Worm (Caenorhabditis elegans) whole organism, late embryonic: ENCODE data around the gene srh-83.

Experiments
- C08G9.2 ChIP-seq: sonication (generic microtip); optimal IDR thresholded peaks from 2 replicates; lab custom pipeline; 2016; ENCODE audit warnings: mild to moderate bottlenecking, missing genetic modification characterization, moderate library complexity, missing compliant biosample characterization
- C38D4.7 ChIP-seq: fragments of 200-800 bp; sonication (Bioruptor generic); optimal IDR thresholded peaks from 2 replicates; lab custom pipeline; 2018; ENCODE audit warnings: mild to moderate bottlenecking, missing genetic modification characterization, moderate library complexity, missing compliant biosample characterization
- K09A11.1 ChIP-seq: sonication (generic microtip); optimal IDR thresholded peaks from 2 replicates; lab custom pipeline; 2017; ENCODE audit warnings: antibody characterized with exemption, mild to moderate bottlenecking, missing genetic modification characterization, missing compliant biosample characterization; ENCODE audit not compliant: insufficient read depth
- T23F11.4 ChIP-seq: fragments of 200-800 bp; sonication (Bioruptor generic); optimal IDR thresholded peaks from 2 replicates; lab custom pipeline; 2018; ENCODE audit warnings: mild to moderate bottlenecking, missing genetic modification characterization, missing compliant biosample characterization
- Y22D7AL.16 ChIP-seq: sonication (generic microtip); optimal IDR thresholded peaks from 2 replicates; lab custom pipeline; 2016; ENCODE audit warnings: missing genetic modification characterization, missing compliant biosample characterization
- ahr-1 ChIP-seq: sonication (generic microtip); optimal IDR thresholded peaks from 2 replicates; lab custom pipeline; 2016; ENCODE audit warnings: missing genetic modification characterization, missing compliant biosample characterization
- ceh-14 ChIP-seq: sonication (generic microtip); optimal IDR thresholded peaks from 2 replicates; lab custom pipeline; 2016; ENCODE audit warnings: missing genotype, missing genetic modification characterization, missing compliant biosample characterization
- ceh-22 ChIP-seq: sonication (generic microtip); optimal IDR thresholded peaks from 2 replicates; lab custom pipeline; 2017; ENCODE audit warnings: missing biosample characterization, missing genetic modification characterization
- ceh-24 ChIP-seq: sonication (generic microtip); optimal IDR thresholded peaks from 2 replicates; lab custom pipeline; 2016; ENCODE audit warnings: mild to moderate bottlenecking, missing genetic modification characterization, missing compliant biosample characterization
- ceh-31 ChIP-seq: sonication (generic microtip); optimal IDR thresholded peaks from 2 replicates; lab custom pipeline; 2016; ENCODE audit warnings: missing genetic modification characterization, missing compliant biosample characterization
- ceh-34 ChIP-seq: sonication (generic microtip); optimal IDR thresholded peaks from 2 replicates; lab custom pipeline; 2016; ENCODE audit warnings: mild to moderate bottlenecking, missing genetic modification characterization, missing compliant biosample characterization
- ceh-6 ChIP-seq: fragments of 200-800 bp; sonication (Bioruptor generic); optimal IDR thresholded peaks from 2 replicates; lab custom pipeline; 2018; ENCODE audit warnings: mild to moderate bottlenecking, missing genetic modification characterization, missing compliant biosample characterization
- ceh-9 ChIP-seq: sonication (generic microtip); optimal IDR thresholded peaks from 2 replicates; lab custom pipeline; 2016; ENCODE audit warnings: mild to moderate bottlenecking, missing genetic modification characterization, inconsistent platforms, missing compliant biosample characterization
- che-1 ChIP-seq: sonication (generic microtip); optimal IDR thresholded peaks from 2 replicates; lab custom pipeline; 2016; ENCODE audit warnings: mild to moderate bottlenecking, missing genetic modification characterization, missing compliant biosample characterization
- dmd-4 ChIP-seq: sonication (generic microtip); optimal IDR thresholded peaks from 2 replicates; lab custom pipeline; 2016; ENCODE audit warnings: borderline replicate concordance, missing genetic modification characterization, missing compliant biosample characterization
- elt-2 ChIP-seq: sonication (generic microtip); optimal IDR thresholded peaks from 2 replicates; lab custom pipeline; 2016; ENCODE audit warnings: missing genetic modification reagents, missing genetic modification characterization, missing compliant biosample characterization
- eyg-1 ChIP-seq: sonication (generic microtip); optimal IDR thresholded peaks from 2 replicates; lab custom pipeline; 2016; ENCODE audit warnings: missing genotype, missing genetic modification characterization, missing compliant biosample characterization
- fax-1 ChIP-seq: sonication (generic microtip); optimal IDR thresholded peaks from 2 replicates; lab custom pipeline; 2016; ENCODE audit warnings: missing genotype, missing genetic modification characterization, missing compliant biosample characterization
- fkh-10 ChIP-seq: fragments of 150-350 bp; optimal IDR thresholded peaks from 2 replicates; lab custom pipeline; 2014; ENCODE audit warnings: missing biosample characterization, missing genetic modification reagents, missing genetic modification characterization
- fkh-6 ChIP-seq: sonication (generic microtip); optimal IDR thresholded peaks from 2 replicates; lab custom pipeline; 2016; ENCODE audit warnings: missing genetic modification characterization, missing compliant biosample characterization
- hlh-13 ChIP-seq: fragments of 200-800 bp; sonication (Bioruptor generic); optimal IDR thresholded peaks from 2 replicates; lab custom pipeline; 2018; ENCODE audit warnings: mild to moderate bottlenecking, missing genetic modification characterization, missing compliant biosample characterization
- hlh-30 ChIP-seq: sonication (generic microtip); optimal IDR thresholded peaks from 2 replicates; lab custom pipeline; 2017; ENCODE audit warnings: antibody characterized with exemption, missing genetic modification characterization, missing compliant biosample characterization; ENCODE audit not compliant: insufficient read depth
- hlh-6 ChIP-seq: sonication (generic microtip); optimal IDR thresholded peaks from 2 replicates; lab custom pipeline; 2016; ENCODE audit warnings: missing genotype, missing genetic modification characterization, missing compliant biosample characterization
- hlh-8 ChIP-seq: sonication (generic microtip); optimal IDR thresholded peaks from 2 replicates; lab custom pipeline; 2016; ENCODE audit warnings: missing genotype, missing genetic modification characterization, missing compliant biosample characterization
- lim-6 ChIP-seq: sonication (generic microtip); optimal IDR thresholded peaks from 2 replicates; lab custom pipeline; 2016; ENCODE audit warnings: missing genetic modification characterization, missing compliant biosample characterization
- mec-3 ChIP-seq: sonication (generic microtip); optimal IDR thresholded peaks from 2 replicates; lab custom pipeline; 2016; ENCODE audit warnings: borderline replicate concordance, missing genetic modification characterization, missing compliant biosample characterization
- nfya-1 ChIP-seq: sonication (generic microtip); optimal IDR thresholded peaks from 2 replicates; lab custom pipeline; 2017; ENCODE audit warnings: missing genetic modification characterization, mild to moderate bottlenecking, missing compliant biosample characterization, antibody characterized with exemption, moderate library complexity
- nhr-232 ChIP-seq: sonication (generic microtip); optimal IDR thresholded peaks from 2 replicates; lab custom pipeline; 2016; ENCODE audit warnings: missing genetic modification characterization, missing compliant biosample characterization
- npax-4 ChIP-seq: sonication (generic microtip); optimal IDR thresholded peaks from 2 replicates; lab custom pipeline; 2016; ENCODE audit warnings: missing genetic modification characterization, missing compliant biosample characterization
- pag-3 ChIP-seq: sonication (generic microtip); optimal IDR thresholded peaks from 2 replicates; lab custom pipeline; 2016; ENCODE audit warnings: missing compliant biosample characterization, missing genetic modification characterization, borderline replicate concordance
- pax-1 ChIP-seq: fragments of 150-350 bp; optimal IDR thresholded peaks from 2 replicates; lab custom pipeline; 2014; ENCODE audit warnings: missing biosample characterization, missing genetic modification characterization
- pha-4 ChIP-seq: fragments of 150-350 bp; optimal IDR thresholded peaks from 2 replicates; lab custom pipeline; 2018; ENCODE audit warnings: missing biosample characterization, missing genetic modification reagents, missing genetic modification characterization
- pqm-1 ChIP-seq: sonication (generic microtip); optimal IDR thresholded peaks from 2 replicates; lab custom pipeline; 2016; ENCODE audit warnings: missing genetic modification characterization, missing compliant biosample characterization
- pros-1 ChIP-seq: fragments of 150-350 bp; optimal IDR thresholded peaks from 2 replicates; lab custom pipeline; 2014; ENCODE audit warnings: missing biosample characterization, missing genetic modification reagents, missing genetic modification characterization
- ref-2 ChIP-seq: sonication (generic microtip); optimal IDR thresholded peaks from 2 replicates; lab custom pipeline; 2016; ENCODE audit warnings: missing genetic modification characterization, missing compliant biosample characterization
- rnt-1 ChIP-seq: sonication (generic microtip); optimal IDR thresholded peaks from 2 replicates; lab custom pipeline; 2016; ENCODE audit warnings: missing genetic modification characterization, missing compliant biosample characterization
- sdc-2 ChIP-seq: sonication (generic microtip); optimal IDR thresholded peaks from 2 replicates; lab custom pipeline; 2016; ENCODE audit warnings: missing genotype, missing genetic modification characterization, missing compliant biosample characterization
- sox-2 ChIP-seq: fragments of 200-800 bp; sonication (Bioruptor generic); IDR thresholded peaks from 2 replicates; pipeline ENCODE4 v1.3.6; 2022; ENCODE audit warnings: missing genetic modification reagents, missing genetic modification characterization, missing compliant biosample characterization
- syd-9 ChIP-seq: sonication (generic microtip); optimal IDR thresholded peaks from 2 replicates; lab custom pipeline; 2016; ENCODE audit warnings: mild to moderate bottlenecking, missing genetic modification characterization, moderate library complexity, missing compliant biosample characterization
- tbx-2 ChIP-seq: sonication (generic microtip); optimal IDR thresholded peaks from 2 replicates; lab custom pipeline; 2016; ENCODE audit warnings: missing genetic modification characterization, missing compliant biosample characterization
- unc-42 ChIP-seq: sonication (generic microtip); optimal IDR thresholded peaks from 2 replicates; lab custom pipeline; 2016; ENCODE audit warnings: missing genotype, missing genetic modification characterization, missing compliant biosample characterization
- unc-55 ChIP-seq: sonication (generic microtip); optimal IDR thresholded peaks from 2 replicates; lab custom pipeline; 2017; ENCODE audit warnings: missing biosample characterization, missing genetic modification reagents, missing genetic modification characterization
- zip-5 ChIP-seq: sonication (generic microtip); optimal IDR thresholded peaks from 2 replicates; lab custom pipeline; 2016; ENCODE audit warnings: missing genetic modification characterization, missing compliant biosample characterization
- ztf-16 ChIP-seq: sonication (generic microtip); optimal IDR thresholded peaks from 2 replicates; lab custom pipeline; 2017; ENCODE audit warnings: missing genetic modification characterization, missing compliant biosample characterization

Gene srh-83

DNA sequence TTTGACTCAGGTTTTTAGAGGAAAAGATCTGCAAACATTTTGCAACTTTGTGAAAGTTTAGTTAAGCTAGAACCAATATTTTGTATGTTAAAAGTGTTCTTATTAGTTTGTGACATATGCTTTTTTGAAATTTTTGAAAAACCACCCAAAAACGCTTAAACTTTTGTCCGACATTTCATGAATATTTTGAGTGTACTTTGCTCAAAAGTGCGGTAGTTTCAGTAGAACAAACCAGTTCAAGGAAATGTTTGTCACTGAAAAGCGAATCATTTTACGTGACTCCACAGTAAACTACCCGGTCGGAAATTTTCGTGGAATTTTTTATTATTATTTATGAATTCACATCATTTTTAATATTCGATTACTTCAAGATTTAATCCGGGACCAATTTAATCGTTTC is 20.2 kb downstream of the srh-83 start, which contains the start of gene pitr-5:
pitr-5 (plus strand) TSS at position 301 of the 400 bp plus-strand sequence.
- TF ChIP-seq che-1 (tag; lab: Kevin White, UChicago) (no peak), ceh-9 (tag; lab: Kevin White, UChicago) (no peak), fkh-6 (no peak), ceh-22 (no peak), fkh-10 (GFP tag; lab: Kevin White, UChicago) (no peak), rnt-1 (tag; lab: Kevin White, UChicago) (no peak), Y22D7AL.16 (tag; lab: Kevin White, UChicago) (no peak), nhr-232 (no peak), ztf-16 (tag; lab: Kevin White, UChicago) (no peak), pros-1 (tag; lab: Kevin White, UChicago) (no peak), npax-4 (tag; lab: Kevin White, UChicago) (no peak), lim-6 (tag; lab: Kevin White, UChicago) (no peak), hlh-30 (no peak), ceh-31 (no peak), ceh-6 (GFP tag; lab: Kevin White, UChicago) (no peak), sox-2 (GFP tag; lab: Robert Waterston, UW) (no peak), hlh-6 (tag; lab: Kevin White, UChicago) (no peak), C38D4.7 (GFP tag; lab: Kevin White, UChicago) (no peak)
- TF ChIP-seq, all 69 proteins: peak for 0

ce11 chrV:7186599-7186998 is 22.3 kb downstream of the srh-83 start:
- no peak for TF ChIP-seq nfya-1
- TF ChIP-seq ztf-16 (tag; lab: Kevin White, UChicago) = no peak
- no peak for TF ChIP-seq ref-2 (tag; lab: Kevin White, UChicago)
- no peak for TF ChIP-seq unc-42
- no peak for TF ChIP-seq pros-1 (tag; lab: Kevin White, UChicago)
- TF ChIP-seq, all 69 proteins: peak for 0

- TF ChIP-seq pag-3 (tag; lab: Kevin White, UChicago) (no peak), rnt-1 (tag; lab: Kevin White, UChicago) (no peak), zip-5 (no peak), hlh-30 (no peak), ahr-1 (tag; lab: Kevin White, UChicago) (no peak), pqm-1 (tag; lab: Kevin White, UChicago) (no peak), hlh-13 (GFP tag; lab: Kevin White, UChicago) (no peak), ceh-34 (tag; lab: Kevin White, UChicago) (no peak), ceh-24 (tag; lab: Kevin White, UChicago) (no peak), C08G9.2 (tag; lab: Kevin White, UChicago) (no peak), K09A11.1 (tag; lab: Kevin White, UChicago) (no peak), hlh-8 (no peak), tbx-2 (tag; lab: Kevin White, UChicago) (no peak), ceh-14 (tag; lab: Kevin White, UChicago) (no peak), syd-9 (tag; lab: Kevin White, UChicago) (no peak), pax-1 (tag; lab: Kevin White, UChicago) (no peak)
- TF ChIP-seq, all 69 proteins: peak for 0
Measured at ce11 chrV:7187295-7187694, 23.0 kb downstream of the srh-83 start.

- TF ChIP-seq ceh-6 (GFP tag; lab: Kevin White, UChicago) = no peak
- TF ChIP-seq eyg-1 (tag; lab: Kevin White, UChicago) = no peak
- TF ChIP-seq dmd-4 (tag; lab: Kevin White, UChicago) = no peak
- no peak for TF ChIP-seq fkh-10 (GFP tag; lab: Kevin White, UChicago)
- TF ChIP-seq mec-3 (tag; lab: Kevin White, UChicago) = no peak
- no peak for TF ChIP-seq elt-2
- no peak for TF ChIP-seq zip-5
- no peak for TF ChIP-seq ceh-22
- no peak for TF ChIP-seq ceh-34 (tag; lab: Kevin White, UChicago)
- TF ChIP-seq unc-55 (GFP tag; lab: Kevin White, UChicago) = no peak
- TF ChIP-seq fax-1 = no peak
- no peak for TF ChIP-seq pha-4 (tag; lab: Kevin White, UChicago)
- TF ChIP-seq sdc-2 (tag; lab: Kevin White, UChicago) = no peak
- no peak for TF ChIP-seq T23F11.4 (GFP tag; lab: Kevin White, UChicago)
- TF ChIP-seq, all 69 proteins: peak for 0
Measured at ce11 chrV:7193562-7193961, 29.3 kb downstream of the srh-83 start, which contains the start of gene F09G2.8. TSS of gene F09G2.8 (minus strand) at chrV:7193662.
